Fruit fly (Drosophila melanogaster) whole organism, embryonic: ENCODE measurements around the gene CG4593.

Source experiments
- Aef1 ChIP-seq: fragments of 200-800 bp; sonication (Bioruptor generic); IDR thresholded peaks from 3 replicates; pipeline ENCODE4 v1.3.6; 2022; ENCODE audit warnings: missing biosample characterization, missing genetic modification characterization
- Atf-2 ChIP-seq: fragments of 200-800 bp; sonication (Bioruptor generic); optimal IDR thresholded peaks from 2 replicates; lab custom pipeline; 2016; ENCODE audit warnings: missing biosample characterization, missing genetic modification characterization
- Blimp-1 ChIP-seq: fragments of 200-800 bp; sonication (Bioruptor generic); optimal IDR thresholded peaks from 3 replicates; lab custom pipeline; 2018; ENCODE audit warnings: missing biosample characterization, missing genetic modification characterization, mild to moderate bottlenecking, moderate library complexity, missing genetic modification reagents
- CG10565 ChIP-seq: fragments of 200-800 bp; sonication (Bioruptor generic); optimal IDR thresholded peaks from 3 replicates; lab custom pipeline; 2016; ENCODE audit warnings: missing biosample characterization, mild to moderate bottlenecking, missing genetic modification characterization
- CG11247 ChIP-seq: fragments of 200-800 bp; sonication (Bioruptor generic); IDR thresholded peaks from 2 replicates; pipeline ENCODE4 v1.3.6; 2022; ENCODE audit warnings: missing biosample characterization, missing genetic modification characterization
- CG11504 ChIP-seq: fragments of 200-800 bp; sonication (Bioruptor generic); optimal IDR thresholded peaks from 3 replicates; lab custom pipeline; 2019; ENCODE audit warnings: missing biosample characterization, mild to moderate bottlenecking, missing genetic modification characterization, moderate library complexity
- CG12071 ChIP-seq: fragments of 200-800 bp; sonication (Bioruptor generic); optimal IDR thresholded peaks from 3 replicates; lab custom pipeline; 2018; ENCODE audit warnings: missing biosample characterization, mild to moderate bottlenecking, missing genetic modification characterization
- CG13424 ChIP-seq: fragments of 200-800 bp; sonication (Bioruptor generic); optimal IDR thresholded peaks from 2 replicates; lab custom pipeline; 2019; ENCODE audit warnings: missing biosample characterization, mild to moderate bottlenecking, missing genetic modification characterization, moderate library complexity
- CG14441 ChIP-seq: fragments of 200-800 bp; sonication (Bioruptor generic); IDR thresholded peaks from 2 replicates; pipeline ENCODE4 v1.3.6; 2022; ENCODE audit warnings: missing biosample characterization, missing genetic modification characterization
- CG16779 ChIP-seq: fragments of 200-800 bp; sonication (Bioruptor generic); IDR thresholded peaks from 2 replicates; pipeline ENCODE4 v1.3.6; 2022; ENCODE audit warnings: missing biosample characterization, missing genetic modification characterization
- CG17359 ChIP-seq: fragments of 200-800 bp; sonication (Bioruptor generic); optimal IDR thresholded peaks from 3 replicates; lab custom pipeline; 2018; ENCODE audit warnings: missing biosample characterization, mild to moderate bottlenecking, missing genetic modification characterization, moderate library complexity
- CG17361 ChIP-seq: fragments of 200-800 bp; sonication (Bioruptor generic); IDR thresholded peaks from 3 replicates; pipeline ENCODE4 v1.3.6; 2022; ENCODE audit warnings: missing biosample characterization, missing genetic modification characterization
- CG17385 ChIP-seq: fragments of 200-800 bp; sonication (Bioruptor generic); optimal IDR thresholded peaks from 3 replicates; lab custom pipeline; 2018; ENCODE audit warnings: missing biosample characterization, mild to moderate bottlenecking, missing genetic modification characterization
- CG2116 ChIP-seq: fragments of 200-800 bp; sonication (Bioruptor generic); optimal IDR thresholded peaks from 3 replicates; lab custom pipeline; 2018; ENCODE audit warnings: missing biosample characterization, mild to moderate bottlenecking, missing genetic modification characterization
- CG2678 ChIP-seq: fragments of 200-800 bp; sonication (Bioruptor generic); optimal IDR thresholded peaks from 3 replicates; lab custom pipeline; 2019; ENCODE audit warnings: missing biosample characterization, mild to moderate bottlenecking, missing genetic modification characterization, moderate library complexity
- CG3065 ChIP-seq: fragments of 200-800 bp; sonication (Bioruptor generic); optimal IDR thresholded peaks from 2 replicates; lab custom pipeline; 2016; ENCODE audit warnings: missing biosample characterization, missing genetic modification characterization
- CG32767 ChIP-seq: fragments of 200-800 bp; sonication (Bioruptor generic); IDR thresholded peaks from 2 replicates; pipeline ENCODE4 v1.3.6; 2022; ENCODE audit warnings: missing biosample characterization, missing genetic modification characterization
- CG34224 ChIP-seq: fragments of 200-800 bp; sonication (Bioruptor generic); IDR thresholded peaks from 3 replicates; pipeline ENCODE4 v1.3.6; 2022; ENCODE audit warnings: missing biosample characterization, missing genetic modification characterization; ENCODE audit not compliant: partially characterized antibody
- CG6175 ChIP-seq: fragments of 200-800 bp; sonication (Bioruptor generic); IDR thresholded peaks from 3 replicates; pipeline ENCODE4 v1.3.6; 2022; ENCODE audit warnings: missing biosample characterization, missing genetic modification characterization
- CG6254 ChIP-seq: fragments of 200-800 bp; sonication (Bioruptor generic); optimal IDR thresholded peaks from 3 replicates; lab custom pipeline; 2017; ENCODE audit warnings: mild to moderate bottlenecking, missing biosample characterization, missing genetic modification reagents, missing genetic modification characterization
- Dfd ChIP-seq, 2 experiments: fragments of >200 bp; optimal IDR thresholded peaks; 2 replicates each; lab custom pipeline; 2017; ENCODE audit warnings: missing biosample characterization in 2 of 2, missing genetic modification characterization in 2 of 2
- Hr78 ChIP-seq, 2 experiments: fragments of 200-800 bp in 1 of 2; fragments of >200 bp in 1 of 2; sonication (Bioruptor generic) in 1 of 2; optimal IDR thresholded peaks; 2 replicates each; lab custom pipeline; 2017 to 2019; ENCODE audit warnings: missing biosample characterization in 2 of 2, missing genetic modification characterization in 2 of 2, mild to moderate bottlenecking in 1 of 2, moderate library complexity in 1 of 2
- Mad ChIP-seq: fragments of 200-800 bp; sonication (Bioruptor generic); optimal IDR thresholded peaks from 2 replicates; lab custom pipeline; 2016; ENCODE audit warnings: missing biosample characterization, missing genetic modification characterization
- Med ChIP-seq: fragments of 200-800 bp; sonication (Bioruptor generic); peaks from one replicate; lab custom pipeline; 2016; ENCODE audit warnings: missing biosample characterization, missing genetic modification characterization, mild to moderate bottlenecking, inconsistent platforms, moderate library complexity
- Opbp ChIP-seq: fragments of 200-800 bp; sonication (Bioruptor generic); IDR thresholded peaks from 3 replicates; pipeline ENCODE4 v1.3.6; 2022; ENCODE audit warnings: missing biosample characterization, missing genetic modification characterization; ENCODE audit not compliant: partially characterized antibody
- Pdp1 ChIP-seq, 2 experiments: fragments of 200-800 bp; sonication (Bioruptor generic); optimal IDR thresholded peaks; 3 replicates each; lab custom pipeline; 2016; ENCODE audit warnings: missing biosample characterization in 2 of 2, missing genetic modification characterization in 2 of 2, mild to moderate bottlenecking in 1 of 2, moderate library complexity in 1 of 2
- Sox102F ChIP-seq: fragments of 200-800 bp; sonication (Bioruptor generic); optimal IDR thresholded peaks from 2 replicates; lab custom pipeline; 2018; ENCODE audit warnings: missing biosample characterization, mild to moderate bottlenecking, missing genetic modification characterization, moderate library complexity
- bsh ChIP-seq, 2 experiments: fragments of 200-800 bp; sonication (Bioruptor generic); optimal IDR thresholded peaks; 2 replicates each; lab custom pipeline; 2017 to 2018; ENCODE audit warnings: mild to moderate bottlenecking in 2 of 2, missing biosample characterization in 2 of 2, missing genetic modification characterization in 2 of 2, moderate library complexity in 1 of 2
- cad ChIP-seq: fragments of >200 bp; optimal IDR thresholded peaks from 2 replicates; lab custom pipeline; 2017; ENCODE audit warnings: missing biosample characterization, missing genetic modification characterization
- cg ChIP-seq: fragments of 200-800 bp; sonication (Bioruptor generic); optimal IDR thresholded peaks from 3 replicates; lab custom pipeline; 2019; ENCODE audit warnings: missing biosample characterization, mild to moderate bottlenecking, missing genetic modification characterization, moderate library complexity
- dmrt99B ChIP-seq: fragments of 200-800 bp; sonication (Bioruptor generic); optimal IDR thresholded peaks from 2 replicates; lab custom pipeline; 2018; ENCODE audit warnings: missing biosample characterization, mild to moderate bottlenecking, missing genetic modification characterization, moderate library complexity
- exex ChIP-seq: fragments of 200-800 bp; sonication (Bioruptor generic); optimal IDR thresholded peaks from 4 replicates; lab custom pipeline; 2018; ENCODE audit warnings: missing biosample characterization, mild to moderate bottlenecking, missing genetic modification characterization, moderate library complexity
- fu2 ChIP-seq: fragments of 200-800 bp; sonication (Bioruptor generic); optimal IDR thresholded peaks from 2 replicates; lab custom pipeline; 2016; ENCODE audit warnings: missing biosample characterization, missing genetic modification characterization
- grau ChIP-seq: fragments of 200-800 bp; optimal IDR thresholded peaks from 3 replicates; lab custom pipeline; 2019; ENCODE audit warnings: missing biosample characterization, mild to moderate bottlenecking, missing genetic modification characterization, moderate library complexity
- gt ChIP-seq: fragments of 200-800 bp; sonication (Bioruptor generic); IDR thresholded peaks from 2 replicates; pipeline ENCODE4 v1.3.6; 2022; ENCODE audit warnings: missing biosample characterization, missing genetic modification characterization
- hb ChIP-seq: fragments of 200-800 bp; sonication (Bioruptor generic); IDR thresholded peaks from 3 replicates; pipeline ENCODE4 v1.3.6; 2022; ENCODE audit warnings: missing biosample characterization, missing genetic modification characterization; ENCODE audit not compliant: partially characterized antibody
- her ChIP-seq: fragments of 200-800 bp; sonication (Bioruptor generic); optimal IDR thresholded peaks from 2 replicates; lab custom pipeline; 2016; ENCODE audit warnings: missing biosample characterization, missing genetic modification characterization
- hkb ChIP-seq, 2 experiments: fragments of 200-800 bp in 1 of 2; fragments of >200 bp in 1 of 2; sonication (Bioruptor generic) in 1 of 2; IDR thresholded peaks in 1 of 2; optimal IDR thresholded peaks in 1 of 2; 2 replicates each; pipeline versions ENCODE4 v1.3.6 to Lab custom; 2017 to 2022; ENCODE audit warnings: missing biosample characterization in 1 of 2, missing genetic modification characterization in 1 of 2
- lbe ChIP-seq: fragments of 200-800 bp; sonication (Bioruptor generic); optimal IDR thresholded peaks from 2 replicates; lab custom pipeline; 2016; ENCODE audit warnings: missing biosample characterization, mild to moderate bottlenecking, missing genetic modification characterization
- nmo ChIP-seq: fragments of 200-800 bp; sonication (Bioruptor generic); optimal IDR thresholded peaks from 2 replicates; lab custom pipeline; 2018; ENCODE audit warnings: missing biosample characterization, mild to moderate bottlenecking, missing genetic modification characterization, moderate library complexity
- row ChIP-seq: fragments of 200-800 bp; sonication (Bioruptor generic); IDR thresholded peaks from 3 replicates; pipeline ENCODE4 v1.3.6; 2022; ENCODE audit warnings: missing biosample characterization, missing genetic modification characterization
- schlank ChIP-seq: fragments of 200-800 bp; sonication (Bioruptor generic); optimal IDR thresholded peaks from 2 replicates; lab custom pipeline; 2018; ENCODE audit warnings: missing biosample characterization, mild to moderate bottlenecking, missing genetic modification characterization
- sens ChIP-seq: fragments of 200-800 bp; sonication (Bioruptor generic); peaks from one replicate; lab custom pipeline; 2016; ENCODE audit warnings: missing biosample characterization, missing genetic modification characterization
- sqz ChIP-seq: fragments of 200-800 bp; sonication (Bioruptor generic); optimal IDR thresholded peaks from 3 replicates; lab custom pipeline; 2018; ENCODE audit warnings: missing biosample characterization, mild to moderate bottlenecking, missing genetic modification characterization
- stc ChIP-seq: fragments of 200-800 bp; sonication (Bioruptor generic); IDR thresholded peaks from 2 replicates; pipeline ENCODE4 v1.3.6; 2022; ENCODE audit warnings: missing biosample characterization, missing genetic modification characterization
- vvl ChIP-seq: fragments of 200-800 bp; sonication (Bioruptor generic); IDR thresholded peaks from 2 replicates; pipeline ENCODE4 v1.3.6; 2022; ENCODE audit warnings: missing biosample characterization, missing genetic modification characterization

CG4593 gene

DNA sequence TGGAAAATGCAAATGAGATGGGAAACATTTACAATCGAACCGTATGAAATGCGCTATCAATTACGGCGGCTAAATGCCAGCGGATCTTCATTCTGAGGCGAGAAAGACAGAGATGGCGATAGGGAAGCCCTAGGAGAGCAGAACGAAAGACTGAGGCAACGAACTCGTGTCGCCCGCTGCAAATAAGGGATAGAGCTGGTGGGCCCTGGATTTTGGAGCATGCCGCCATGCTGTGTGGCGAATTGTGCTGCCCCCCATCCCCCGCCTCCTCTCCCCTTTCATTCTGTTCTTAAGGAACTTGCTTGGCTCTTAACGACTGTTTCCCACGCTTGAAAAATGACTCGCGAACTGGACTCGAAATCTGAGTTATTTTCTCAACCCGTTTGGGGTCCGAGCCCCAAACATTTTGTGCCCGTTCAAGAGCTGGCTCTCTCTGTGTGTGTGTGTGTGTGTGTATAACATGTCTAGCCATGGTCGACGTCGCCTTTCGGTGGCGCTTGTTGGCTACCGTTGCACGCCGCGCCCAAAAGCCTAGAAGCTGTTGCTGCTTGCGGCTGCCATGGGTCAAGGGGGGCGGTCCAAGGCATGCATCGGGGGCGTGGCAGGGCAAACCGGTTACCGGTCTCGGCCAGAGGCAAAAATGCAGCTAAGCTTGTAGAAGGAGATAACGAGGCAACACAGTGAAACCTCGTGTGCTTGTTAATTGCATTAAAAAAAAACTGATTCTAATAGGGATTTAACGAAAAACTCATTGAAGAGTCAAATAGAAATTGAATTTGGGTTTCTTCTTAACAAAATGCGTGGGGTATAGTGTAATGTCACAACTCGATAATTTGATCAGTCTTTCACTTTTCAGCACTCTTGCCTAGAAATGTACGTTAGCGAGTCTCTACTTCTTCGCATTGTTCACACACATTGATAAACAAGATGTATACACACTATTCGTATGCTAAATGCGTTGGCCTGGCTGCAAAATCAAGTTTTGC, 5.3 kb upstream of the CG4593 start:
- TF ChIP-seq stc (GFP tag; lab: Robert Waterston, UW) (0 out of 2 replicates have a peak, but pooled peaks have one; percentile 14), grau (tag; lab: Kevin White, UChicago) (peak; percentile 85), sqz (GFP tag; lab: Kevin White, UChicago) (peak; percentile 13), CG12071 (no peak), CG17361 (GFP tag; lab: Robert Waterston, UW) (0 out of 3 replicates have a peak, but pooled peaks have one; percentile 9), hb (GFP tag; lab: Robert Waterston, UW) (no peak), exex (tag; lab: Kevin White, UChicago) (no peak), CG3065 (GFP tag; lab: Kevin White, UChicago) (no peak), Sox102F (GFP tag; lab: Kevin White, UChicago) (peak; percentile 7), Mad (GFP tag; lab: Kevin White, UChicago) (no peak), lbe (GFP tag; lab: Kevin White, UChicago) (peak; percentile 23), row (GFP tag; lab: Robert Waterston, UW) (peak; percentile 60), CG13424 (tag; lab: Kevin White, UChicago) (peak; percentile 5), sens (GFP tag; lab: Kevin White, UChicago) (peak; percentile 84), CG17385 (no peak), CG6254 (no peak), gt (GFP tag; lab: Robert Waterston, UW) (no peak), Blimp-1 (GFP tag; lab: Kevin White, UChicago) (peak; percentile 34), cg (peak; percentile 25), Med (peak; percentile 25), hkb (optimal IDR thresholded peaks at IDR 0.05; lab: Kevin White, UChicago) (no peak), hkb (GFP tag; IDR thresholded peaks at IDR 0.05; lab: Robert Waterston, UW) (peak; percentile 40; the same call in 1 of the 2 replicates), CG11504 (tag; lab: Kevin White, UChicago) (peak; percentile 43), CG2678 (tag; lab: Kevin White, UChicago) (peak; percentile 30), Atf-2 (GFP tag; lab: Kevin White, UChicago) (no peak), CG6175 (GFP tag; lab: Robert Waterston, UW) (0 out of 3 replicates have a peak, but pooled peaks have one; percentile 20), CG32767 (GFP tag; lab: Robert Waterston, UW) (no peak), cad (GFP tag; lab: Kevin White, UChicago) (no peak), Opbp (GFP tag; lab: Robert Waterston, UW) (no peak), CG34224 (GFP tag; lab: Robert Waterston, UW) (0 out of 3 replicates have a peak, but pooled peaks have one; percentile 23), bsh (GFP tag; optimal IDR thresholded peaks at IDR 0.05; lab: Kevin White, UChicago) (peak; percentile 36), vvl (peak; percentile 36; the same call in 1 of the 2 replicates), her (GFP tag; lab: Kevin White, UChicago) (no peak), dmrt99B (peak; percentile 33), Hr78 (GFP tag; optimal IDR thresholded peaks at IDR 0.05; lab: Kevin White, UChicago) (peak in 1 of 2 experiments; percentile 21), Pdp1 (GFP tag; optimal IDR thresholded peaks at IDR 0.05; lab: Kevin White, UChicago) (peak in 1 of 2 experiments; percentile 32), CG2116 (GFP tag; lab: Kevin White, UChicago) (no peak), CG10565 (GFP tag; lab: Kevin White, UChicago) (no peak), Aef1 (GFP tag; lab: Robert Waterston, UW) (no peak), CG11247 (GFP tag; lab: Robert Waterston, UW) (peak; percentile 34; the same call in 1 of the 2 replicates), schlank (tag; lab: Kevin White, UChicago) (no peak), CG14441 (GFP tag; lab: Robert Waterston, UW) (peak; percentile 54), Dfd (GFP tag; optimal IDR thresholded peaks at IDR 0.05; lab: Kevin White, UChicago) (no peak), CG17359 (tag; lab: Kevin White, UChicago) (peak; percentile 3), nmo (peak; percentile 1), CG16779 (GFP tag; lab: Robert Waterston, UW) (no peak), fu2 (GFP tag; lab: Kevin White, UChicago) (no peak)
